Worm (Caenorhabditis elegans) whole organism, early embryonic: ENCODE results near the gene ZC443.4.

ENCODE experiments used
- B0310.2 ChIP-seq: sonication (generic microtip); optimal IDR thresholded peaks from 2 replicates; lab custom pipeline; 2016; ENCODE audit warnings: mild to moderate bottlenecking, missing genetic modification characterization, missing compliant biosample characterization
- F13C5.2 ChIP-seq: sonication (generic microtip); optimal IDR thresholded peaks from 2 replicates; lab custom pipeline; 2017; ENCODE audit warnings: mild to moderate bottlenecking, missing genetic modification characterization, inconsistent platforms, missing compliant biosample characterization
- aly-1 ChIP-seq: sonication (generic microtip); optimal IDR thresholded peaks from 2 replicates; lab custom pipeline; 2016; ENCODE audit warnings: missing genetic modification characterization, missing compliant biosample characterization
- ama-1 ChIP-seq: fragments of 150-350 bp; optimal IDR thresholded peaks from 2 replicates; lab custom pipeline; 2014
- ceh-13 ChIP-seq: fragments of 200-800 bp; sonication (Bioruptor generic); optimal IDR thresholded peaks from 2 replicates; lab custom pipeline; 2018; ENCODE audit warnings: mild to moderate bottlenecking, missing genetic modification characterization, missing compliant biosample characterization
- ceh-36 ChIP-seq: sonication (generic microtip); optimal IDR thresholded peaks from 2 replicates; lab custom pipeline; 2016; ENCODE audit warnings: missing genetic modification characterization, inconsistent platforms, missing compliant biosample characterization
- ets-7 ChIP-seq: sonication (generic microtip); optimal IDR thresholded peaks from 2 replicates; lab custom pipeline; 2016; ENCODE audit warnings: missing genotype, missing genetic modification characterization, missing compliant biosample characterization
- flt-1 ChIP-seq: fragments of 200-800 bp; sonication (Bioruptor generic); IDR thresholded peaks from 2 replicates; pipeline ENCODE4 v1.3.6; 2022; ENCODE audit warnings: missing genetic modification characterization, missing compliant biosample characterization
- hmbx-1 ChIP-seq: sonication (generic microtip); optimal IDR thresholded peaks from 2 replicates; lab custom pipeline; 2016; ENCODE audit warnings: mild to moderate bottlenecking, missing genetic modification characterization, missing compliant biosample characterization
- hmg-4 ChIP-seq: fragments of 200-800 bp; sonication (Bioruptor generic); optimal IDR thresholded peaks from 2 replicates; lab custom pipeline; 2018; ENCODE audit warnings: mild to moderate bottlenecking, missing genetic modification characterization, missing compliant biosample characterization
- hnd-1 ChIP-seq: sonication (generic microtip); optimal IDR thresholded peaks from 2 replicates; lab custom pipeline; 2016; ENCODE audit warnings: missing genetic modification characterization, missing compliant biosample characterization
- pes-1 ChIP-seq: fragments of 200-800 bp; sonication (Bioruptor generic); IDR thresholded peaks from 2 replicates; pipeline ENCODE4 v1.3.6; 2022; ENCODE audit warnings: missing genetic modification reagents, missing genetic modification characterization, missing compliant biosample characterization
- scrt-1 ChIP-seq: fragments of 200-800 bp; sonication (Bioruptor generic); IDR thresholded peaks from 2 replicates; pipeline ENCODE4 v1.3.6; 2022; ENCODE audit warnings: missing genetic modification characterization, missing compliant biosample characterization
- sea-1 ChIP-seq: fragments of 200-800 bp; sonication (Bioruptor generic); conservative IDR thresholded peaks from 2 replicates; pipeline ENCODE4 v1.3.6; 2022; ENCODE audit warnings: missing genetic modification characterization, missing compliant biosample characterization
- tbx-11 ChIP-seq: fragments of 200-800 bp; sonication (Bioruptor generic); IDR thresholded peaks from 2 replicates; pipeline ENCODE4 v1.3.6; 2022; ENCODE audit warnings: missing genetic modification characterization, missing compliant biosample characterization
- tbx-37 ChIP-seq: fragments of 200-800 bp; sonication (Bioruptor generic); conservative IDR thresholded peaks from 2 replicates; pipeline ENCODE4 v1.3.6; 2022; ENCODE audit warnings: missing genetic modification reagents, missing genetic modification characterization, missing compliant biosample characterization
- tra-4 ChIP-seq: sonication (generic microtip); optimal IDR thresholded peaks from 2 replicates; lab custom pipeline; 2017; ENCODE audit warnings: missing genetic modification characterization, missing compliant biosample characterization

The ZC443.4 gene

ce11 chrV:12797992-12798391 is 21.7 kb downstream of the ZC443.4 start, which contains the start of gene ugt-6:
Gene ugt-6 (minus strand): TSS chrV:12798224.
- TF ChIP-seq ama-1: no peak
- no peak for TF ChIP-seq hmg-4 (GFP tag; lab: Kevin White, UChicago)

ce11 chrV:12796908-12797490 is 22.7 kb downstream of the ZC443.4 start:
- TF ChIP-seq hmg-4 (GFP tag; lab: Kevin White, UChicago) (no peak), hmbx-1 (no peak), ceh-13 (GFP tag; lab: Kevin White, UChicago) (no peak), ceh-36 (no peak), tbx-11 (GFP tag; lab: Robert Waterston, UW) (no peak), ama-1 (no peak), pes-1 (GFP tag; lab: Robert Waterston, UW) (no peak), B0310.2 (tag; lab: Kevin White, UChicago) (no peak), tbx-37 (no peak), aly-1 (tag; lab: Kevin White, UChicago) (no peak), tra-4 (tag; lab: Kevin White, UChicago) (no peak), F13C5.2 (tag; lab: Kevin White, UChicago) (no peak), ets-7 (tag; lab: Kevin White, UChicago) (no peak), scrt-1 (GFP tag; lab: Robert Waterston, UW) (no peak), hnd-1 (no peak), sea-1 (GFP tag; lab: Robert Waterston, UW) (no peak)

ce11 chrV:12795927-12796326 is 23.8 kb downstream of the ZC443.4 start:
- TF ChIP-seq ets-7 (tag; lab: Kevin White, UChicago): no peak
- TF ChIP-seq scrt-1 (GFP tag; lab: Robert Waterston, UW): no peak
- no peak for TF ChIP-seq hmbx-1
- no peak for TF ChIP-seq ceh-13 (GFP tag; lab: Kevin White, UChicago)
- no peak for TF ChIP-seq tra-4 (tag; lab: Kevin White, UChicago)
- no peak for TF ChIP-seq hmg-4 (GFP tag; lab: Kevin White, UChicago)
- TF ChIP-seq ceh-36: no peak
- no peak for TF ChIP-seq aly-1 (tag; lab: Kevin White, UChicago)
- TF ChIP-seq sea-1 (GFP tag; lab: Robert Waterston, UW): no peak
- TF ChIP-seq B0310.2 (tag; lab: Kevin White, UChicago): no peak
- no peak for TF ChIP-seq pes-1 (GFP tag; lab: Robert Waterston, UW)
- TF ChIP-seq flt-1 (GFP tag; lab: Robert Waterston, UW): no peak
- TF ChIP-seq ama-1: no peak
- no peak for TF ChIP-seq F13C5.2 (tag; lab: Kevin White, UChicago)
- TF ChIP-seq hnd-1: no peak
- TF ChIP-seq tbx-37: no peak
- no peak for TF ChIP-seq tbx-11 (GFP tag; lab: Robert Waterston, UW)

ce11 chrV:12795196-12795595 is 24.5 kb downstream of the ZC443.4 start, which contains the start of gene ugt-4:
Gene ugt-4 (minus strand): TSS chrV:12795336.
- TF ChIP-seq F13C5.2 (tag; lab: Kevin White, UChicago) (no peak), ets-7 (tag; lab: Kevin White, UChicago) (no peak)

- TF ChIP-seq tbx-11 (GFP tag; lab: Robert Waterston, UW) (no peak), aly-1 (tag; lab: Kevin White, UChicago) (no peak), ceh-36 (no peak), sea-1 (GFP tag; lab: Robert Waterston, UW) (no peak), ceh-13 (GFP tag; lab: Kevin White, UChicago) (no peak), scrt-1 (GFP tag; lab: Robert Waterston, UW) (no peak), hmg-4 (GFP tag; lab: Kevin White, UChicago) (no peak), ama-1 (no peak), hmbx-1 (no peak)
Measured at ce11 chrV:12792752-12793151, 26.9 kb downstream of the ZC443.4 start, which contains the start of gene ugt-5. Gene ugt-5 (minus strand): TSS chrV:12792965.

- no peak for TF ChIP-seq ceh-36
- no peak for TF ChIP-seq tbx-37
- TF ChIP-seq hnd-1: no peak
- TF ChIP-seq B0310.2 (tag; lab: Kevin White, UChicago): no peak
- no peak for TF ChIP-seq hmbx-1
- no peak for TF ChIP-seq ceh-13 (GFP tag; lab: Kevin White, UChicago)
- TF ChIP-seq pes-1 (GFP tag; lab: Robert Waterston, UW): no peak
- no peak for TF ChIP-seq aly-1 (tag; lab: Kevin White, UChicago)
- no peak for TF ChIP-seq tbx-11 (GFP tag; lab: Robert Waterston, UW)
- no peak for TF ChIP-seq sea-1 (GFP tag; lab: Robert Waterston, UW)
- TF ChIP-seq hmg-4 (GFP tag; lab: Kevin White, UChicago): no peak
- no peak for TF ChIP-seq ama-1
- TF ChIP-seq scrt-1 (GFP tag; lab: Robert Waterston, UW): no peak
- TF ChIP-seq flt-1 (GFP tag; lab: Robert Waterston, UW): no peak
- no peak for TF ChIP-seq ets-7 (tag; lab: Kevin White, UChicago)
- no peak for TF ChIP-seq F13C5.2 (tag; lab: Kevin White, UChicago)
- TF ChIP-seq tra-4 (tag; lab: Kevin White, UChicago): no peak
Measured at ce11 chrV:12790188-12790587, 29.5 kb downstream of the ZC443.4 start, which contains the start of gene srbc-43. Gene srbc-43 (minus strand): TSS chrV:12790518.

- no peak for TF ChIP-seq aly-1 (tag; lab: Kevin White, UChicago)
- no peak for TF ChIP-seq hmg-4 (GFP tag; lab: Kevin White, UChicago)
- no peak for TF ChIP-seq sea-1 (GFP tag; lab: Robert Waterston, UW)
- no peak for TF ChIP-seq ama-1
- no peak for TF ChIP-seq ceh-13 (GFP tag; lab: Kevin White, UChicago)
- no peak for TF ChIP-seq tra-4 (tag; lab: Kevin White, UChicago)
- TF ChIP-seq tbx-11 (GFP tag; lab: Robert Waterston, UW): no peak
- TF ChIP-seq hmbx-1: no peak
- TF ChIP-seq ets-7 (tag; lab: Kevin White, UChicago): no peak
- TF ChIP-seq pes-1 (GFP tag; lab: Robert Waterston, UW): no peak
- no peak for TF ChIP-seq B0310.2 (tag; lab: Kevin White, UChicago)
- no peak for TF ChIP-seq flt-1 (GFP tag; lab: Robert Waterston, UW)
- no peak for TF ChIP-seq scrt-1 (GFP tag; lab: Robert Waterston, UW)
- no peak for TF ChIP-seq F13C5.2 (tag; lab: Kevin White, UChicago)
- no peak for TF ChIP-seq hnd-1
Measured at ce11 chrV:12788451-12788850, 31.2 kb downstream of the ZC443.4 start, which contains the start of gene srbc-44. Gene srbc-44 (minus strand): TSS chrV:12788551.
